Fruit fly (Drosophila melanogaster) whole organism, embryonic: Measurements from ENCODE around the gene CG33299.

Experiments used
- CG8290 ChIP-seq, 3 experiments: fragments of 200-800 bp; sonication (Bioruptor generic); optimal IDR thresholded peaks; 2 replicates each; lab custom pipeline; 2016 to 2019; ENCODE audit warnings: missing biosample characterization in 3 of 3, missing genetic modification characterization in 3 of 3, mild to moderate bottlenecking in 2 of 3, moderate library complexity in 1 of 3

The CG33299 gene

DNA sequence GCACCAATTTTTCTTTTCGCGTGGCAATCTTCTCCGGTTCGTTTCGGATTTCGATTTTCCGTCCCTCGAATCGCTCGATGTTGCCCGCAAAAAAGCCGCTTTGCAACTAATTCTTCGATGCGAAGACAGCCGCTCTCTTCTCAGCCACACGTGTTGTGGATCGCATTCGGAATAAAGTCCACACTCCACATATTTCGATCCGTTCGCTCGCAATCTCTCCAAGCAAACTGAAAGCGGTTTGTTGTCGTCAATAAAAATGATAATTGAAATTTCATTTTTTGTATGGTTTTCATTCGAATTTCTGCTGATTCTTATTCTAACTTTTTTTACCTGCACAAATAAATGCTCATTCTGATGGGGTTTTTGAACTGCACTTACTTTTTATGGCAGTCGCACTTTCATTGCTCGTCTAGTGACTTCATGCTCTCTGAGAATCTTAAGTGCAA is 49.5 kb downstream of the CG33299 start, which contains the start of gene CG31710 (continued):
- no peak for TF ChIP-seq CG8290 (GFP tag; optimal IDR thresholded peaks at IDR 0.05; lab: Kevin White, UChicago)
- TF ChIP-seq CG8290 (tag; optimal IDR thresholded peaks at IDR 0.05; lab: Kevin White, UChicago) = peak in 1 of 2 experiments; percentile 45
